Worm (Caenorhabditis elegans): Measurements from ENCODE around the gene dhhc-5.

DNA sequence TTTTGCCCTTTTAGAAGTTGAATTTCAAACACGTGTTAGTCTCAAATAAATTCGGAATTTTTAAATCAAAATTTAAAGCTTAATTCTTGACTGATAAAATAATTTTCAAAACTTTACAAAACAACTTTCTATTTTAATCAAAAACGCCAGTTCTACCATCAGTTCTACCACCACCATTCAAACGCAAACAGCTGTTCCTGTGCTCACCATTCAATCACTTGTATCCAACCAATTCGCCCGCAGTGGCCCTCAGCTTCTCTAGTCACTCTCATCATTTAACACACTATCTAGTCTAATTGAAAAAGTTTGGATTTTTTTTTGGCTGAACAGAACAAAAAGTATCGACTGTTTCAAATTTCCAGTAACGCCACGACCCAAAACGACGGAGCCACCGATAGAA lies 26.1 kb downstream of the dhhc-5 start:
- TF ChIP-seq mef-2 (tag; optimal IDR thresholded peaks at IDR 0.05), result no peak
- TF ChIP-seq fkh-4 (tag; optimal IDR thresholded peaks at IDR 0.05; ENCODE audit: borderline replicate concordance), result no peak
- TF ChIP-seq mdl-1 (tag; optimal IDR thresholded peaks at IDR 0.05), result no peak
- no peak for TF ChIP-seq ztf-4 (tag; optimal IDR thresholded peaks at IDR 0.05)
- TF ChIP-seq C16A3.4 (tag; optimal IDR thresholded peaks at IDR 0.05), result no peak
- no peak for TF ChIP-seq skn-1 (tag; optimal IDR thresholded peaks at IDR 0.05)
- TF ChIP-seq lin-15B (tag; optimal IDR thresholded peaks at IDR 0.05), result no peak
- TF ChIP-seq egl-27 (tag; optimal IDR thresholded peaks at IDR 0.05), result no peak
- TF ChIP-seq snpc-4 (tag; optimal IDR thresholded peaks at IDR 0.05), result no peak
- TF ChIP-seq xbp-1 (tag; optimal IDR thresholded peaks at IDR 0.05), result no peak
- TF ChIP-seq ets-5 (GFP tag; IDR thresholded peaks at IDR 0.05), result no peak
